Worm (Caenorhabditis elegans) whole organism, L4 larva: Measurements from ENCODE around the gene D1014.5.

Experiments used
- F26F4.8 ChIP-seq: fragments of 200-800 bp; sonication (Bioruptor generic); conservative IDR thresholded peaks from 2 replicates; pipeline ENCODE4 v1.3.6; 2022; ENCODE audit warnings: missing genetic modification characterization, missing compliant biosample characterization
- F44E2.7 ChIP-seq: fragments of 200-800 bp; sonication (Bioruptor generic); IDR thresholded peaks from 2 replicates; pipeline ENCODE4 v2.1.2; 2022; ENCODE audit warnings: missing genetic modification characterization, missing compliant biosample characterization
- T26A8.4 ChIP-seq: fragments of 200-800 bp; sonication (Bioruptor generic); IDR thresholded peaks from 2 replicates; pipeline ENCODE4 v1.3.6; 2022; ENCODE audit warnings: missing genetic modification characterization, missing compliant biosample characterization
- Y48G9A.11 ChIP-seq: fragments of 200-800 bp; sonication (Bioruptor generic); IDR thresholded peaks from 2 replicates; pipeline ENCODE4 v1.3.6; 2022; ENCODE audit warnings: missing genetic modification reagents, missing genetic modification characterization, missing compliant biosample characterization
- Y75B8A.6 ChIP-seq: fragments of 200-800 bp; sonication (Bioruptor generic); IDR thresholded peaks from 2 replicates; pipeline ENCODE4 v1.3.6; 2022; ENCODE audit warnings: missing genetic modification reagents, missing genetic modification characterization, missing compliant biosample characterization
- ZK337.2 ChIP-seq: fragments of 200-800 bp; sonication (Bioruptor generic); IDR thresholded peaks from 2 replicates; pipeline ENCODE4 v1.3.6; 2022; ENCODE audit warnings: missing genetic modification reagents, missing genetic modification characterization, missing compliant biosample characterization
- ZK546.5 ChIP-seq, 2 experiments: sonication (generic microtip); optimal IDR thresholded peaks; 2 replicates each; lab custom pipeline; 2017; ENCODE audit warnings: missing biosample characterization in 2 of 2, missing genetic modification characterization in 2 of 2
- aly-2 ChIP-seq: sonication (generic microtip); optimal IDR thresholded peaks from 2 replicates; lab custom pipeline; 2018; ENCODE audit warnings: missing biosample characterization, missing genetic modification characterization
- arid-1 ChIP-seq: fragments of 200-800 bp; sonication (Bioruptor generic); conservative IDR thresholded peaks from 2 replicates; pipeline ENCODE4 v1.3.6; 2022; ENCODE audit warnings: missing genetic modification reagents, missing genetic modification characterization, missing compliant biosample characterization
- attf-4 ChIP-seq: sonication (generic microtip); optimal IDR thresholded peaks from 3 replicates; lab custom pipeline; 2017; ENCODE audit warnings: missing biosample characterization, missing genetic modification characterization
- ceh-20 ChIP-seq: fragments of 200-800 bp; sonication (Bioruptor generic); IDR thresholded peaks from 2 replicates; pipeline ENCODE4 v1.3.6; 2022; ENCODE audit warnings: missing genetic modification reagents, missing genetic modification characterization, missing compliant biosample characterization
- ceh-28 ChIP-seq: fragments of 150-350 bp; optimal IDR thresholded peaks from 2 replicates; lab custom pipeline; 2014; ENCODE audit warnings: missing biosample characterization, missing genetic modification reagents, missing genetic modification characterization
- ceh-32 ChIP-seq: sonication (generic microtip); optimal IDR thresholded peaks from 2 replicates; lab custom pipeline; 2016; ENCODE audit warnings: mild to moderate bottlenecking, missing genetic modification characterization, missing compliant biosample characterization; ENCODE audit not compliant: poor library complexity
- ces-1 ChIP-seq: fragments of 150-350 bp; sonication (generic microtip); optimal IDR thresholded peaks from 4 replicates; lab custom pipeline; 2014; ENCODE audit warnings: missing biosample characterization, missing genetic modification reagents, missing genetic modification characterization
- ctbp-1 ChIP-seq: fragments of 200-800 bp; sonication (Bioruptor generic); IDR thresholded peaks from 2 replicates; pipeline ENCODE4 v1.3.6; 2022; ENCODE audit warnings: missing genetic modification reagents, missing genetic modification characterization, missing compliant biosample characterization
- daf-16 ChIP-seq, 3 experiments: sonication (generic microtip); optimal IDR thresholded peaks; 2 replicates each; lab custom pipeline; 2016 to 2017; ENCODE audit warnings: missing genetic modification characterization in 3 of 3, missing genetic modification reagents in 3 of 3, mild to moderate bottlenecking in 2 of 3, missing compliant biosample characterization in 2 of 3, missing biosample characterization in 1 of 3, moderate library complexity in 1 of 3
- dve-1 ChIP-seq: sonication (generic microtip); optimal IDR thresholded peaks from 2 replicates; lab custom pipeline; 2017; ENCODE audit warnings: antibody characterized with exemption, mild to moderate bottlenecking, missing genetic modification characterization, missing compliant biosample characterization; ENCODE audit not compliant: insufficient read depth
- egl-27 ChIP-seq: sonication (generic microtip); optimal IDR thresholded peaks from 3 replicates; lab custom pipeline; 2017; ENCODE audit warnings: missing biosample characterization, missing genetic modification reagents, missing genetic modification characterization
- egl-43 ChIP-seq: fragments of 200-800 bp; sonication (Bioruptor generic); IDR thresholded peaks from 2 replicates; pipeline ENCODE4 v1.3.6; 2022; ENCODE audit warnings: missing genetic modification reagents, missing genetic modification characterization, missing compliant biosample characterization
- fkh-10 ChIP-seq: fragments of 150-350 bp; optimal IDR thresholded peaks from 2 replicates; lab custom pipeline; 2014; ENCODE audit warnings: missing biosample characterization, missing genetic modification reagents, missing genetic modification characterization
- fos-1 ChIP-seq: fragments of 150-350 bp; optimal IDR thresholded peaks from 2 replicates; lab custom pipeline; 2014; ENCODE audit warnings: missing biosample characterization, missing genetic modification characterization
- hlh-11 ChIP-seq: fragments of 200-800 bp; sonication (Bioruptor generic); optimal IDR thresholded peaks from 2 replicates; lab custom pipeline; 2018; ENCODE audit warnings: mild to moderate bottlenecking, missing genetic modification characterization, missing compliant biosample characterization
- hmg-1.1 ChIP-seq: fragments of 200-800 bp; sonication (Bioruptor generic); IDR thresholded peaks from 2 replicates; pipeline ENCODE4 v1.3.6; 2022; ENCODE audit warnings: missing genetic modification reagents, missing genetic modification characterization, missing compliant biosample characterization
- lim-7 ChIP-seq: fragments of 200-800 bp; sonication (Bioruptor generic); IDR thresholded peaks from 2 replicates; pipeline ENCODE4 v1.3.6; 2022; ENCODE audit warnings: missing genetic modification characterization, missing compliant biosample characterization
- lin-1 ChIP-seq: fragments of 200-800 bp; sonication (Bioruptor generic); IDR thresholded peaks from 2 replicates; pipeline ENCODE4 v1.3.6; 2022; ENCODE audit warnings: missing genetic modification reagents, missing genetic modification characterization, missing compliant biosample characterization
- lin-15B ChIP-seq: fragments of 150-350 bp; sonication (generic microtip); optimal IDR thresholded peaks from 3 replicates; lab custom pipeline; 2014; ENCODE audit warnings: missing biosample characterization, missing genetic modification characterization
- lin-38 ChIP-seq: fragments of 200-800 bp; sonication (Bioruptor generic); IDR thresholded peaks from 2 replicates; pipeline ENCODE4 v1.3.6; 2022; ENCODE audit warnings: missing genetic modification reagents, missing genetic modification characterization, missing compliant biosample characterization
- mdl-1 ChIP-seq, 2 experiments: fragments of 150-350 bp in 1 of 2; sonication (generic microtip) in 1 of 2; optimal IDR thresholded peaks; 2 replicates each; lab custom pipeline; 2014 to 2017; ENCODE audit warnings: missing biosample characterization in 2 of 2, missing genetic modification characterization in 2 of 2
- mep-1 ChIP-seq: fragments of 150-350 bp; sonication (generic microtip); optimal IDR thresholded peaks from 3 replicates; lab custom pipeline; 2014; ENCODE audit warnings: missing biosample characterization, missing genetic modification characterization
- mes-2 ChIP-seq: sonication (generic microtip); optimal IDR thresholded peaks from 2 replicates; lab custom pipeline; 2016; ENCODE audit warnings: missing genotype, mild to moderate bottlenecking, missing genetic modification characterization, missing compliant biosample characterization; ENCODE audit not compliant: poor library complexity, severe bottlenecking
- mxl-2 ChIP-seq: fragments of 200-800 bp; sonication (Bioruptor generic); conservative IDR thresholded peaks from 2 replicates; pipeline ENCODE4 v1.3.6; 2022; ENCODE audit warnings: missing genetic modification reagents, missing genetic modification characterization, missing compliant biosample characterization
- mxl-3 ChIP-seq: fragments of 200-800 bp; sonication (Bioruptor generic); optimal IDR thresholded peaks from 2 replicates; lab custom pipeline; 2018; ENCODE audit warnings: mild to moderate bottlenecking, missing genetic modification characterization, missing compliant biosample characterization
- nhr-102 ChIP-seq: sonication (generic microtip); optimal IDR thresholded peaks from 2 replicates; lab custom pipeline; 2016; ENCODE audit warnings: mild to moderate bottlenecking, missing genetic modification characterization, moderate library complexity, missing compliant biosample characterization
- nhr-11 ChIP-seq: fragments of 150-350 bp; optimal IDR thresholded peaks from 2 replicates; lab custom pipeline; 2014; ENCODE audit warnings: missing biosample characterization, missing genetic modification characterization
- nhr-237 ChIP-seq: sonication (generic microtip); optimal IDR thresholded peaks from 2 replicates; lab custom pipeline; 2017; ENCODE audit warnings: missing biosample characterization, missing genetic modification characterization
- nhr-25 ChIP-seq: sonication (generic microtip); optimal IDR thresholded peaks from 2 replicates; lab custom pipeline; 2017; ENCODE audit warnings: missing genetic modification characterization, mild to moderate bottlenecking, missing compliant biosample characterization, antibody characterized with exemption, moderate library complexity, borderline replicate concordance; ENCODE audit not compliant: insufficient read depth
- nhr-42 ChIP-seq: fragments of 200-800 bp; sonication (Bioruptor generic); IDR thresholded peaks from 2 replicates; pipeline ENCODE4 v1.3.6; 2022; ENCODE audit warnings: missing genetic modification characterization, missing compliant biosample characterization
- nhr-76 ChIP-seq: fragments of 150-350 bp; optimal IDR thresholded peaks from 2 replicates; lab custom pipeline; 2014; ENCODE audit warnings: missing biosample characterization, missing genetic modification characterization
- pha-4 ChIP-seq, 2 experiments: fragments of 150-350 bp in 1 of 2; fragments of 200-800 bp in 1 of 2; sonication (Bioruptor generic) in 1 of 2; IDR thresholded peaks in 1 of 2; optimal IDR thresholded peaks in 1 of 2; 2 replicates each; pipeline versions ENCODE4 v1.3.6 to Lab custom; 2014 to 2022; ENCODE audit warnings: missing genetic modification characterization in 2 of 2, missing genetic modification reagents in 2 of 2, missing biosample characterization in 1 of 2, missing compliant biosample characterization in 1 of 2
- rbr-2 ChIP-seq: sonication (generic microtip); optimal IDR thresholded peaks from 2 replicates; lab custom pipeline; 2016; ENCODE audit warnings: missing genotype, missing genetic modification characterization, missing compliant biosample characterization
- sdz-12 ChIP-seq: fragments of 200-800 bp; sonication (Bioruptor generic); optimal IDR thresholded peaks from 2 replicates; lab custom pipeline; 2018; ENCODE audit warnings: mild to moderate bottlenecking, missing genetic modification characterization, missing compliant biosample characterization
- snpc-1.2 ChIP-seq: fragments of 200-800 bp; sonication (Bioruptor generic); IDR thresholded peaks from 2 replicates; pipeline ENCODE4 v1.3.6; 2022; ENCODE audit warnings: missing genetic modification reagents, missing genetic modification characterization, missing compliant biosample characterization
- snpc-4 ChIP-seq: fragments of 150-350 bp; optimal IDR thresholded peaks from 2 replicates; lab custom pipeline; 2014; ENCODE audit warnings: missing biosample characterization, missing genetic modification characterization
- spr-1 ChIP-seq: sonication (generic microtip); optimal IDR thresholded peaks from 2 replicates; lab custom pipeline; 2016; ENCODE audit warnings: mild to moderate bottlenecking, missing genetic modification characterization, missing compliant biosample characterization
- tra-1 ChIP-seq: fragments of 200-800 bp; sonication (Bioruptor generic); IDR thresholded peaks from 2 replicates; pipeline ENCODE4 v1.3.6; 2022; ENCODE audit warnings: missing genetic modification reagents, missing genetic modification characterization, missing compliant biosample characterization
- zfp-2 ChIP-seq: sonication (generic microtip); optimal IDR thresholded peaks from 2 replicates; lab custom pipeline; 2016; ENCODE audit warnings: mild to moderate bottlenecking, missing genetic modification characterization, missing compliant biosample characterization
- zip-11 ChIP-seq: fragments of 200-800 bp; sonication (Bioruptor generic); IDR thresholded peaks from 2 replicates; pipeline ENCODE4 v1.3.6; 2022; ENCODE audit warnings: missing genetic modification characterization, missing compliant biosample characterization
- zip-2 ChIP-seq: fragments of 150-350 bp; optimal IDR thresholded peaks from 2 replicates; lab custom pipeline; 2014; ENCODE audit warnings: missing biosample characterization, missing genetic modification characterization
- ztf-11 ChIP-seq: fragments of 150-350 bp; optimal IDR thresholded peaks from 2 replicates; lab custom pipeline; 2014; ENCODE audit warnings: missing biosample characterization, missing genetic modification characterization
- ztf-7 ChIP-seq: fragments of 150-350 bp; optimal IDR thresholded peaks from 2 replicates; lab custom pipeline; 2014; ENCODE audit warnings: missing biosample characterization, missing genetic modification characterization

D1014.5 gene

DNA sequence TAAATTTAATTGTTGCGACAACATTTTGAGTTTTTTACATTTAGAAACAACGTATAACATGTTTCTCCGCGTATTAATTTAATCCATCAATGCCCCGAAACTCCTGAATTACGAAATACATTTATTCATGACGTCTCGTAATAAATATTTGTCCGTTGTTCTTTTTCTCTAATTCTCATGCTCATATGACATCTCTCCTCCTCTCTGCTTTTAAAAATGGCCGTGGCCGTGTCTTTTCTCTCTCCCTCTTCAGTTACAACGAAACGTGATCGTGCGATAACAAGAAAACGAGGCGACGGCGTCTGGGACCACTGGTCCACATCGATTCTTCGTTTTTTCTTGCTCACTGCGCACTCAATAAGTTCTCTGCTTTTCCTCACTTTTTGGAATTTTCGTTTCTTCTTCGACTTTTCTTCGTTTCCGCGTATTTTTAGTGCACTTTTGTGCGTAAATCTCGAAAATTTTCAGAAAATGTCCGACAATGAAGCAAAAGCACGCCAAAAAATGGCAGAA is 6.7 kb downstream of the D1014.5 start, which contains the start of gene snap-1:
Gene snap-1 (plus strand): TSS at position 463 of the 513 bp plus-strand sequence.
- TF ChIP-seq sdz-12 (GFP tag; lab: Kevin White, UChicago) (no peak), nhr-102 (tag; lab: Kevin White, UChicago) (no peak), pha-4 (GFP tag; IDR thresholded peaks at IDR 0.05; lab: Robert Waterston, UW) (no peak), pha-4 (tag; optimal IDR thresholded peaks at IDR 0.05; lab: Kevin White, UChicago) (no peak), ces-1 (GFP tag; lab: Kevin White, UChicago) (no peak), zfp-2 (no peak), ceh-20 (no peak), ZK546.5 (tag; optimal IDR thresholded peaks at IDR 0.05; lab: Kevin White, UChicago) (no peak), F44E2.7 (GFP tag; lab: Robert Waterston, UW) (no peak), nhr-237 (no peak), fos-1 (no peak), hlh-11 (peak; percentile 66), attf-4 (tag; lab: Kevin White, UChicago) (no peak), mdl-1 (tag; optimal IDR thresholded peaks at IDR 0.05; lab: Kevin White, UChicago) (peak in 1 of 2 experiments; percentile 38), ctbp-1 (GFP tag; lab: Robert Waterston, UW) (peak; percentile 58; the same call in 1 of the 2 replicates), egl-27 (tag; lab: Kevin White, UChicago) (no peak), lin-15B (tag; lab: Kevin White, UChicago) (no peak), mxl-2 (GFP tag; lab: Robert Waterston, UW) (no peak), arid-1 (GFP tag; lab: Robert Waterston, UW) (no peak), ZK337.2 (GFP tag; lab: Robert Waterston, UW) (no peak), ceh-32 (no peak), nhr-25 (tag; lab: Kevin White, UChicago) (no peak), fkh-10 (peak; percentile 49), aly-2 (no peak), egl-43 (GFP tag; lab: Robert Waterston, UW) (no peak), nhr-42 (GFP tag; lab: Robert Waterston, UW) (no peak), Y48G9A.11 (GFP tag; lab: Robert Waterston, UW) (no peak), mxl-3 (peak; percentile 74), mes-2 (peak; percentile 65), mep-1 (tag; lab: Kevin White, UChicago) (peak; percentile 51), tra-1 (no peak), ztf-7 (tag; lab: Kevin White, UChicago) (no peak), dve-1 (tag; lab: Kevin White, UChicago) (peak; percentile 26), zip-11 (GFP tag; lab: Robert Waterston, UW) (no peak), lim-7 (no peak), T26A8.4 (GFP tag; lab: Robert Waterston, UW) (no peak), lin-38 (GFP tag; lab: Robert Waterston, UW) (no peak), Y75B8A.6 (GFP tag; lab: Robert Waterston, UW) (no peak), hmg-1.1 (GFP tag; lab: Robert Waterston, UW) (peak; percentile 57), F26F4.8 (no peak), nhr-76 (tag; lab: Kevin White, UChicago) (no peak), snpc-4 (tag; lab: Kevin White, UChicago) (no peak), rbr-2 (tag; lab: Kevin White, UChicago) (peak; percentile 55), spr-1 (tag; lab: Kevin White, UChicago) (no peak), snpc-1.2 (GFP tag; lab: Robert Waterston, UW) (no peak), ztf-11 (tag; lab: Kevin White, UChicago) (no peak), lin-1 (GFP tag; lab: Robert Waterston, UW) (no peak), nhr-11 (peak; percentile 20), zip-2 (tag; lab: Kevin White, UChicago) (no peak), ceh-28 (tag; lab: Kevin White, UChicago) (no peak), daf-16 (GFP tag; optimal IDR thresholded peaks at IDR 0.05; lab: Kevin White, UChicago) (no peak), daf-16 (tag; optimal IDR thresholded peaks at IDR 0.05; lab: Kevin White, UChicago) (peak; percentile 57)
